Worm (Caenorhabditis elegans) whole organism, mixed stage, embryonic: ENCODE results near the gene K08E4.8.

Experiments used
- M03D4.4 ChIP-seq: sonication (generic microtip); optimal IDR thresholded peaks from 2 replicates; lab custom pipeline; 2017; ENCODE audit warnings: mild to moderate bottlenecking, missing genetic modification characterization, missing compliant biosample characterization
- bed-3 ChIP-seq: fragments of 200-800 bp; sonication (Bioruptor generic); optimal IDR thresholded peaks from 3 replicates; lab custom pipeline; 2018; ENCODE audit warnings: mild to moderate bottlenecking, missing genetic modification characterization, moderate library complexity, missing compliant biosample characterization
- blmp-1 ChIP-seq: fragments of 150-350 bp; optimal IDR thresholded peaks from 2 replicates; lab custom pipeline; 2014; ENCODE audit warnings: missing biosample characterization, missing genetic modification characterization
- ceh-39 ChIP-seq: fragments of 150-350 bp; optimal IDR thresholded peaks from 2 replicates; lab custom pipeline; 2014; ENCODE audit warnings: missing biosample characterization, missing genetic modification characterization
- ceh-43 ChIP-seq: fragments of 200-800 bp; sonication (Bioruptor generic); optimal IDR thresholded peaks from 2 replicates; lab custom pipeline; 2018; ENCODE audit warnings: mild to moderate bottlenecking, missing genetic modification characterization, moderate library complexity, missing compliant biosample characterization
- ceh-83 ChIP-seq: fragments of 200-800 bp; sonication (Bioruptor generic); optimal IDR thresholded peaks from 2 replicates; lab custom pipeline; 2018; ENCODE audit warnings: mild to moderate bottlenecking, missing genetic modification characterization, missing compliant biosample characterization
- ces-1 ChIP-seq: fragments of 150-350 bp; optimal IDR thresholded peaks from 2 replicates; lab custom pipeline; 2014; ENCODE audit warnings: missing biosample characterization, missing genetic modification reagents, missing genetic modification characterization
- cnd-1 ChIP-seq: fragments of 200-800 bp; sonication (Bioruptor generic); optimal IDR thresholded peaks from 2 replicates; lab custom pipeline; 2018; ENCODE audit warnings: mild to moderate bottlenecking, missing genetic modification characterization, missing compliant biosample characterization
- drap-1 ChIP-seq: fragments of 200-800 bp; sonication (Bioruptor generic); optimal IDR thresholded peaks from 3 replicates; lab custom pipeline; 2018; ENCODE audit warnings: mild to moderate bottlenecking, missing genetic modification characterization, missing compliant biosample characterization
- elt-1 ChIP-seq: sonication (generic microtip); optimal IDR thresholded peaks from 2 replicates; lab custom pipeline; 2017; ENCODE audit warnings: missing genetic modification characterization, mild to moderate bottlenecking, missing compliant biosample characterization, antibody characterized with exemption, moderate library complexity, borderline replicate concordance; ENCODE audit not compliant: insufficient read depth
- elt-3 ChIP-seq: fragments of 150-350 bp; optimal IDR thresholded peaks from 2 replicates; lab custom pipeline; 2014; ENCODE audit warnings: missing biosample characterization, missing genetic modification characterization
- flh-1 ChIP-seq: fragments of 200-800 bp; sonication (Bioruptor generic); optimal IDR thresholded peaks from 2 replicates; lab custom pipeline; 2018; ENCODE audit warnings: mild to moderate bottlenecking, missing genetic modification characterization, moderate library complexity, missing compliant biosample characterization
- ham-2 ChIP-seq: fragments of 200-800 bp; sonication (Bioruptor generic); optimal IDR thresholded peaks from 2 replicates; lab custom pipeline; 2018; ENCODE audit warnings: mild to moderate bottlenecking, missing genetic modification characterization, missing compliant biosample characterization
- hlh-1 ChIP-seq: fragments of 150-350 bp; optimal IDR thresholded peaks from 2 replicates; lab custom pipeline; 2014; ENCODE audit warnings: missing biosample characterization, missing genetic modification reagents, missing genetic modification characterization
- lin-13 ChIP-seq: fragments of 150-350 bp; optimal IDR thresholded peaks from 2 replicates; lab custom pipeline; 2014; ENCODE audit warnings: missing biosample characterization, missing genetic modification characterization
- lin-32 ChIP-seq: fragments of 200-800 bp; sonication (Bioruptor generic); optimal IDR thresholded peaks from 2 replicates; lab custom pipeline; 2018; ENCODE audit warnings: mild to moderate bottlenecking, missing genetic modification characterization, missing compliant biosample characterization
- lsy-2 ChIP-seq: fragments of 150-350 bp; optimal IDR thresholded peaks from 2 replicates; lab custom pipeline; 2014; ENCODE audit warnings: missing biosample characterization, missing genetic modification characterization
- mab-5 ChIP-seq: fragments of 150-350 bp; optimal IDR thresholded peaks from 2 replicates; lab custom pipeline; 2014; ENCODE audit warnings: missing biosample characterization, missing genetic modification characterization
- mep-1 ChIP-seq: fragments of 150-350 bp; optimal IDR thresholded peaks from 2 replicates; lab custom pipeline; 2017; ENCODE audit warnings: missing biosample characterization, missing genetic modification reagents, missing genetic modification characterization, inconsistent platforms
- mls-2 ChIP-seq: sonication (generic microtip); optimal IDR thresholded peaks from 2 replicates; lab custom pipeline; 2016; ENCODE audit warnings: mild to moderate bottlenecking, missing genetic modification characterization, moderate library complexity, missing compliant biosample characterization
- nhr-12 ChIP-seq: fragments of 150-350 bp; optimal IDR thresholded peaks from 2 replicates; lab custom pipeline; 2014; ENCODE audit warnings: missing biosample characterization, missing genetic modification characterization
- nhr-2 ChIP-seq: fragments of 150-350 bp; optimal IDR thresholded peaks from 2 replicates; lab custom pipeline; 2014; ENCODE audit warnings: missing biosample characterization, missing genetic modification characterization
- nhr-237 ChIP-seq: fragments of 150-350 bp; optimal IDR thresholded peaks from 2 replicates; lab custom pipeline; 2014; ENCODE audit warnings: missing biosample characterization, missing genetic modification characterization
- nhr-28 ChIP-seq: fragments of 150-350 bp; optimal IDR thresholded peaks from 2 replicates; lab custom pipeline; 2014; ENCODE audit warnings: missing biosample characterization, missing genetic modification characterization
- nhr-76 ChIP-seq: sonication (generic microtip); optimal IDR thresholded peaks from 2 replicates; lab custom pipeline; 2017; ENCODE audit warnings: missing biosample characterization, missing genetic modification characterization
- pha-4 ChIP-seq: fragments of 150-350 bp; optimal IDR thresholded peaks from 2 replicates; lab custom pipeline; 2018; ENCODE audit warnings: missing biosample characterization, missing genetic modification reagents, missing genetic modification characterization
- sem-2 ChIP-seq: fragments of 200-800 bp; sonication (Bioruptor generic); optimal IDR thresholded peaks from 2 replicates; lab custom pipeline; 2018; ENCODE audit warnings: mild to moderate bottlenecking, missing genetic modification characterization, missing compliant biosample characterization
- snpc-4 ChIP-seq: fragments of 150-350 bp; optimal IDR thresholded peaks from 2 replicates; lab custom pipeline; 2014; ENCODE audit warnings: missing biosample characterization, missing genetic modification characterization
- sptf-1 ChIP-seq: sonication (generic microtip); optimal IDR thresholded peaks from 2 replicates; lab custom pipeline; 2017; ENCODE audit warnings: mild to moderate bottlenecking, missing genetic modification characterization, moderate library complexity, missing compliant biosample characterization
- tbx-8 ChIP-seq: fragments of 200-800 bp; sonication (Bioruptor generic); optimal IDR thresholded peaks from 2 replicates; lab custom pipeline; 2018; ENCODE audit warnings: mild to moderate bottlenecking, missing genetic modification characterization, moderate library complexity, missing compliant biosample characterization
- unc-120 ChIP-seq: sonication (generic microtip); optimal IDR thresholded peaks from 2 replicates; lab custom pipeline; 2017; ENCODE audit warnings: missing genetic modification characterization, missing compliant biosample characterization; ENCODE audit not compliant: poor library complexity, severe bottlenecking
- unc-39 ChIP-seq: fragments of 150-350 bp; optimal IDR thresholded peaks from 2 replicates; lab custom pipeline; 2014; ENCODE audit warnings: missing biosample characterization, missing genetic modification characterization
- unc-62 ChIP-seq: fragments of 150-350 bp; optimal IDR thresholded peaks from 2 replicates; lab custom pipeline; 2014; ENCODE audit warnings: missing biosample characterization, missing genetic modification reagents, missing genetic modification characterization
- zip-8 ChIP-seq: fragments of 150-350 bp; optimal IDR thresholded peaks from 2 replicates; lab custom pipeline; 2014; ENCODE audit warnings: missing biosample characterization, missing genetic modification characterization
- ztf-11 ChIP-seq: fragments of 150-350 bp; optimal IDR thresholded peaks from 2 replicates; lab custom pipeline; 2014; ENCODE audit warnings: missing biosample characterization, missing genetic modification characterization

K08E4.8 gene

ce11 chrIV:12093819-12094218, 32.7 kb upstream of the K08E4.8 start, which contains the start of gene F11A10.5:
Gene F11A10.5, plus strand, starts transcription at chrIV:12094119.
- TF ChIP-seq hlh-1 (tag; lab: Kevin White, UChicago) (peak; percentile 14), flh-1 (no peak), ces-1 (GFP tag; lab: Kevin White, UChicago) (peak; percentile 8), elt-1 (tag; lab: Kevin White, UChicago) (no peak), ztf-11 (tag; lab: Kevin White, UChicago) (no peak)

- TF ChIP-seq pha-4 (tag; lab: Kevin White, UChicago): no peak
- no peak for TF ChIP-seq unc-39 (tag; lab: Kevin White, UChicago)
- TF ChIP-seq flh-1: no peak
- no peak for TF ChIP-seq nhr-12
- TF ChIP-seq lsy-2 (tag; lab: Kevin White, UChicago): peak; percentile 41
- TF ChIP-seq cnd-1 (tag; lab: Kevin White, UChicago): no peak
- TF ChIP-seq snpc-4 (tag; lab: Kevin White, UChicago): no peak
- TF ChIP-seq nhr-237: no peak
Measured at ce11 chrIV:12093384-12093783, 32.3 kb upstream of the K08E4.8 start, which contains the start of gene cpsf-4. Gene cpsf-4, minus strand, starts transcription at chrIV:12093445.

- no peak for TF ChIP-seq nhr-12
- TF ChIP-seq drap-1 (GFP tag; lab: Kevin White, UChicago): no peak
- TF ChIP-seq ces-1 (GFP tag; lab: Kevin White, UChicago): no peak
- no peak for TF ChIP-seq ceh-83 (GFP tag; lab: Kevin White, UChicago)
- no peak for TF ChIP-seq nhr-76 (tag; lab: Kevin White, UChicago)
- TF ChIP-seq mls-2 (tag; lab: Kevin White, UChicago): no peak
- no peak for TF ChIP-seq ham-2 (GFP tag; lab: Kevin White, UChicago)
- no peak for TF ChIP-seq mep-1
- no peak for TF ChIP-seq elt-1 (tag; lab: Kevin White, UChicago)
- no peak for TF ChIP-seq lin-13 (tag; lab: Kevin White, UChicago)
- no peak for TF ChIP-seq nhr-237
- TF ChIP-seq tbx-8: no peak
- no peak for TF ChIP-seq pha-4 (tag; lab: Kevin White, UChicago)
- no peak for TF ChIP-seq snpc-4 (tag; lab: Kevin White, UChicago)
- no peak for TF ChIP-seq lin-32 (GFP tag; lab: Kevin White, UChicago)
- TF ChIP-seq cnd-1 (tag; lab: Kevin White, UChicago): no peak
- no peak for TF ChIP-seq mab-5 (tag; lab: Kevin White, UChicago)
- TF ChIP-seq unc-39 (tag; lab: Kevin White, UChicago): no peak
- TF ChIP-seq, all 35 proteins: peak for 0
Measured at ce11 chrIV:12092113-12092512, 31.0 kb upstream of the K08E4.8 start, which contains the start of gene mig-32. Gene mig-32, minus strand, starts transcription at chrIV:12092213.

ce11 chrIV:12089551-12089950, 28.4 kb upstream of the K08E4.8 start, which contains the start of gene F11A10.6:
Gene F11A10.6, minus strand, starts transcription at chrIV:12089651.
- TF ChIP-seq ceh-83 (GFP tag; lab: Kevin White, UChicago) (no peak), flh-1 (no peak), bed-3 (GFP tag; lab: Kevin White, UChicago) (no peak), hlh-1 (tag; lab: Kevin White, UChicago) (no peak), lsy-2 (tag; lab: Kevin White, UChicago) (no peak), ceh-39 (tag; lab: Kevin White, UChicago) (no peak), sem-2 (GFP tag; lab: Kevin White, UChicago) (no peak), zip-8 (tag; lab: Kevin White, UChicago) (no peak), mep-1 (no peak), nhr-2 (tag; lab: Kevin White, UChicago) (no peak), nhr-28 (tag; lab: Kevin White, UChicago) (no peak), sptf-1 (tag; lab: Kevin White, UChicago) (no peak), ham-2 (GFP tag; lab: Kevin White, UChicago) (no peak), nhr-12 (no peak), ztf-11 (tag; lab: Kevin White, UChicago) (no peak), elt-3 (tag; lab: Kevin White, UChicago) (no peak), drap-1 (GFP tag; lab: Kevin White, UChicago) (no peak), mab-5 (tag; lab: Kevin White, UChicago) (no peak), nhr-76 (tag; lab: Kevin White, UChicago) (no peak)

- no peak for TF ChIP-seq nhr-12
- no peak for TF ChIP-seq flh-1
- no peak for TF ChIP-seq snpc-4 (tag; lab: Kevin White, UChicago)
- no peak for TF ChIP-seq unc-62 (GFP tag; lab: Kevin White, UChicago)
- TF ChIP-seq ceh-83 (GFP tag; lab: Kevin White, UChicago): no peak
- no peak for TF ChIP-seq drap-1 (GFP tag; lab: Kevin White, UChicago)
- TF ChIP-seq zip-8 (tag; lab: Kevin White, UChicago): no peak
- no peak for TF ChIP-seq elt-3 (tag; lab: Kevin White, UChicago)
- no peak for TF ChIP-seq ces-1 (GFP tag; lab: Kevin White, UChicago)
- no peak for TF ChIP-seq hlh-1 (tag; lab: Kevin White, UChicago)
- TF ChIP-seq lsy-2 (tag; lab: Kevin White, UChicago): peak; percentile 28
- no peak for TF ChIP-seq sem-2 (GFP tag; lab: Kevin White, UChicago)
- TF ChIP-seq cnd-1 (tag; lab: Kevin White, UChicago): no peak
- peak; percentile 35 for TF ChIP-seq mep-1
- no peak for TF ChIP-seq lin-32 (GFP tag; lab: Kevin White, UChicago)
- peak; percentile 58 for TF ChIP-seq blmp-1 (tag; lab: Kevin White, UChicago)
- TF ChIP-seq bed-3 (GFP tag; lab: Kevin White, UChicago): no peak
- TF ChIP-seq unc-120 (tag; lab: Kevin White, UChicago): no peak
- peak; percentile 11 for TF ChIP-seq nhr-237
- TF ChIP-seq unc-39 (tag; lab: Kevin White, UChicago): no peak
- TF ChIP-seq tbx-8: no peak
- peak; percentile 36 for TF ChIP-seq ham-2 (GFP tag; lab: Kevin White, UChicago)
- TF ChIP-seq ztf-11 (tag; lab: Kevin White, UChicago): no peak
- TF ChIP-seq elt-1 (tag; lab: Kevin White, UChicago): no peak
- TF ChIP-seq nhr-76 (tag; lab: Kevin White, UChicago): no peak
- no peak for TF ChIP-seq mls-2 (tag; lab: Kevin White, UChicago)
- TF ChIP-seq nhr-28 (tag; lab: Kevin White, UChicago): no peak
- TF ChIP-seq M03D4.4 (tag; lab: Kevin White, UChicago): no peak
- TF ChIP-seq ceh-39 (tag; lab: Kevin White, UChicago): no peak
- no peak for TF ChIP-seq ceh-43 (GFP tag; lab: Kevin White, UChicago)
Measured at ce11 chrIV:12088898-12089297, 27.8 kb upstream of the K08E4.8 start.
